1 worm cellular context compared by ENCODE assay signal in genomic region chrII:13575018-13575948, ce11.
TF ChIP-seq lines count a peak whose summit lies in the region.

Gene mrpl-37 (minus strand): TSS chrII:13575068.
Gene lin-38 (plus strand): TSS chrII:13575925.

TF ChIP-seq in whole organism, L4 larva, 104 proteins besides CTCF, POLR2A, EP300 and RAD21 (continued from another document):
- TF ChIP-seq Y105C5A.15 (GFP tag; IDR thresholded peaks at IDR 0.05; lab: Robert Waterston, UW) (no peak), aha-1 (tag; lab: Kevin White, UChicago) (peak; percentile 98), lin-1 (GFP tag; IDR thresholded peaks at IDR 0.05; lab: Robert Waterston, UW) (no peak), lin-38 (GFP tag; IDR thresholded peaks at IDR 0.05; lab: Robert Waterston, UW) (peak; percentile 86), D1046.2 (GFP tag; IDR thresholded peaks at IDR 0.05; lab: Robert Waterston, UW) (no peak), tra-1 (GFP tag; IDR thresholded peaks at IDR 0.05; lab: Robert Waterston, UW) (no peak), ces-1 (GFP tag; optimal IDR thresholded peaks at IDR 0.05; lab: Kevin White, UChicago) (no peak), rbr-2 (tag; optimal IDR thresholded peaks at IDR 0.05; lab: Kevin White, UChicago) (peak; percentile 58), daf-12 (tag; optimal IDR thresholded peaks at IDR 0.05; lab: Kevin White, UChicago) (no peak), vab-7 (GFP tag; IDR thresholded peaks at IDR 0.05; lab: Robert Waterston, UW) (no peak), mxl-3 (GFP tag; optimal IDR thresholded peaks at IDR 0.05; lab: Kevin White, UChicago) (no peak), spr-3 (GFP tag; optimal IDR thresholded peaks at IDR 0.05; lab: Kevin White, UChicago) (no peak), mdt-29 (GFP tag; IDR thresholded peaks at IDR 0.05; lab: Robert Waterston, UW) (no peak), lin-15B (tag; optimal IDR thresholded peaks at IDR 0.05; lab: Kevin White, UChicago) (peak; percentile 53), daf-8 (GFP tag; IDR thresholded peaks at IDR 0.05; lab: Robert Waterston, UW) (no peak), set-16 (GFP tag; IDR thresholded peaks at IDR 0.05; lab: Robert Waterston, UW) (peak; percentile 78), snpc-1.2 (GFP tag; IDR thresholded peaks at IDR 0.05; lab: Robert Waterston, UW) (no peak), daf-19 (GFP tag; conservative IDR thresholded peaks at IDR 0.05; lab: Robert Waterston, UW) (no peak), nhr-42 (GFP tag; IDR thresholded peaks at IDR 0.05; lab: Robert Waterston, UW) (no peak), Y75B8A.6 (GFP tag; IDR thresholded peaks at IDR 0.05; lab: Robert Waterston, UW) (no peak), nhr-48 (tag; optimal IDR thresholded peaks at IDR 0.05; lab: Kevin White, UChicago) (no peak), T26A8.4 (GFP tag; IDR thresholded peaks at IDR 0.05; lab: Robert Waterston, UW) (no peak), zfp-3 (GFP tag; conservative IDR thresholded peaks at IDR 0.05; lab: Robert Waterston, UW) (no peak), F44E2.7 (GFP tag; IDR thresholded peaks at IDR 0.05; lab: Robert Waterston, UW) (no peak), nhr-6 (tag; optimal IDR thresholded peaks at IDR 0.05; lab: Kevin White, UChicago) (peak; percentile 58), dmd-8 (GFP tag; IDR thresholded peaks at IDR 0.05; lab: Robert Waterston, UW) (no peak), madf-9 (GFP tag; conservative IDR thresholded peaks at IDR 0.05; lab: Robert Waterston, UW) (no peak), ceh-32 (tag; optimal IDR thresholded peaks at IDR 0.05; lab: Kevin White, UChicago; ENCODE audit: poor library complexity) (no peak), lim-7 (GFP tag; IDR thresholded peaks at IDR 0.05; lab: Robert Waterston, UW) (no peak), unc-39 (tag; optimal IDR thresholded peaks at IDR 0.05; lab: Kevin White, UChicago) (no peak), zip-2 (tag; optimal IDR thresholded peaks at IDR 0.05; lab: Kevin White, UChicago) (no peak), cey-2 (tag; optimal IDR thresholded peaks at IDR 0.05; lab: Kevin White, UChicago; ENCODE audit: borderline replicate concordance, insufficient read depth) (no peak), snpc-4 (tag; optimal IDR thresholded peaks at IDR 0.05; lab: Kevin White, UChicago) (no peak), spr-1 (tag; optimal IDR thresholded peaks at IDR 0.05; lab: Kevin White, UChicago) (no peak), lin-13 (GFP tag; optimal IDR thresholded peaks at IDR 0.05; lab: Kevin White, UChicago) (peak; percentile 84), dmd-9 (GFP tag; IDR thresholded peaks at IDR 0.05; lab: Robert Waterston, UW) (no peak), skn-1 (tag; optimal IDR thresholded peaks at IDR 0.05; lab: Kevin White, UChicago) (no peak), jun-1 (tag; optimal IDR thresholded peaks at IDR 0.05; lab: Kevin White, UChicago) (no peak)
